Worm (Caenorhabditis elegans) whole organism, midembryonic: Measurements from ENCODE around the gene srj-29.

Source experiments
- T22C8.4 ChIP-seq: fragments of 200-800 bp; sonication (Bioruptor generic); IDR thresholded peaks from 2 replicates; pipeline ENCODE4 v1.3.6; 2022; ENCODE audit warnings: missing genetic modification characterization, missing compliant biosample characterization
- cog-1 ChIP-seq: sonication (generic microtip); optimal IDR thresholded peaks from 2 replicates; lab custom pipeline; 2016; ENCODE audit warnings: missing genetic modification characterization, missing compliant biosample characterization
- flt-1 ChIP-seq: fragments of 200-800 bp; sonication (Bioruptor generic); IDR thresholded peaks from 2 replicates; pipeline ENCODE4 v1.3.6; 2022; ENCODE audit warnings: missing genetic modification characterization, missing compliant biosample characterization
- klf-2 ChIP-seq: fragments of 200-800 bp; sonication (Bioruptor generic); conservative IDR thresholded peaks from 2 replicates; pipeline ENCODE4 v1.3.6; 2022; ENCODE audit warnings: missing genetic modification reagents, missing genetic modification characterization, missing compliant biosample characterization
- med-1 ChIP-seq: sonication (generic microtip); optimal IDR thresholded peaks from 2 replicates; lab custom pipeline; 2017; ENCODE audit warnings: missing genetic modification characterization, mild to moderate bottlenecking, missing compliant biosample characterization, antibody characterized with exemption, missing genetic modification reagents; ENCODE audit not compliant: insufficient read depth
- ref-1 ChIP-seq: fragments of 200-800 bp; sonication (Bioruptor generic); conservative IDR thresholded peaks from 2 replicates; pipeline ENCODE4 v1.3.6; 2022; ENCODE audit warnings: missing genetic modification reagents, missing genetic modification characterization, missing compliant biosample characterization
- tab-1 ChIP-seq: fragments of 200-800 bp; sonication (Bioruptor generic); IDR thresholded peaks from 2 replicates; pipeline ENCODE4 v1.3.6; 2022; ENCODE audit warnings: missing genetic modification characterization, missing compliant biosample characterization
- ztf-23 ChIP-seq: fragments of 200-800 bp; sonication (Bioruptor generic); IDR thresholded peaks from 2 replicates; pipeline ENCODE4 v1.3.6; 2022; ENCODE audit warnings: missing genetic modification reagents, missing genetic modification characterization, missing compliant biosample characterization
- ztf-29 ChIP-seq: fragments of 200-800 bp; sonication (Bioruptor generic); IDR thresholded peaks from 2 replicates; pipeline ENCODE4 v1.3.6; 2022; ENCODE audit warnings: missing genetic modification reagents, missing genetic modification characterization, missing compliant biosample characterization

srj-29 gene

ce11 chrV:16057010-16057463, 18.4 kb upstream of the srj-29 start, which contains the start of gene F14H3.5:
Gene F14H3.5, minus strand, starts transcription at chrV:16057060.
- TF ChIP-seq ztf-29 (GFP tag; lab: Robert Waterston, UW) (no peak), ztf-23 (no peak), cog-1 (no peak), ref-1 (no peak), tab-1 (GFP tag; lab: Robert Waterston, UW) (no peak), med-1 (GFP tag; lab: Kevin White, UChicago) (no peak), klf-2 (no peak), T22C8.4 (no peak), flt-1 (GFP tag; lab: Robert Waterston, UW) (no peak)

- TF ChIP-seq klf-2 (no peak), ref-1 (no peak), cog-1 (no peak), ztf-23 (no peak), ztf-29 (GFP tag; lab: Robert Waterston, UW) (no peak), T22C8.4 (no peak), flt-1 (GFP tag; lab: Robert Waterston, UW) (no peak), tab-1 (GFP tag; lab: Robert Waterston, UW) (no peak), med-1 (GFP tag; lab: Kevin White, UChicago) (no peak)
These were observed 16.6 kb upstream of the srj-29 start, which contains the start of gene F14H3.6 for ce11 chrV:16058872-16059271. Gene F14H3.6, minus strand, starts transcription at chrV:16058893.

- no peak for TF ChIP-seq ztf-23
- no peak for TF ChIP-seq ztf-29 (GFP tag; lab: Robert Waterston, UW)
- TF ChIP-seq tab-1 (GFP tag; lab: Robert Waterston, UW), result no peak
- no peak for TF ChIP-seq med-1 (GFP tag; lab: Kevin White, UChicago)
- no peak for TF ChIP-seq ref-1
- TF ChIP-seq cog-1, result no peak
- no peak for TF ChIP-seq klf-2
- TF ChIP-seq flt-1 (GFP tag; lab: Robert Waterston, UW), result no peak
- no peak for TF ChIP-seq T22C8.4
These were observed 15.3 kb upstream of the srj-29 start, which contains the start of gene F14H3.15 for ce11 chrV:16060135-16060534. Gene F14H3.15, minus strand, starts transcription at chrV:16060235.

- TF ChIP-seq ztf-29 (GFP tag; lab: Robert Waterston, UW), result no peak
- TF ChIP-seq klf-2, result no peak
- no peak for TF ChIP-seq flt-1 (GFP tag; lab: Robert Waterston, UW)
- no peak for TF ChIP-seq tab-1 (GFP tag; lab: Robert Waterston, UW)
- TF ChIP-seq ztf-23, result no peak
- TF ChIP-seq med-1 (GFP tag; lab: Kevin White, UChicago), result no peak
- no peak for TF ChIP-seq cog-1
- TF ChIP-seq ref-1, result no peak
- no peak for TF ChIP-seq T22C8.4
These were observed 13.5 kb upstream of the srj-29 start, which contains the start of gene fbxa-100 for ce11 chrV:16061993-16062392. Gene fbxa-100, minus strand, starts transcription at chrV:16062093.

- TF ChIP-seq ztf-23, result no peak
- no peak for TF ChIP-seq med-1 (GFP tag; lab: Kevin White, UChicago)
- no peak for TF ChIP-seq flt-1 (GFP tag; lab: Robert Waterston, UW)
- TF ChIP-seq ref-1, result no peak
- TF ChIP-seq klf-2, result no peak
- no peak for TF ChIP-seq T22C8.4
- TF ChIP-seq cog-1, result no peak
- no peak for TF ChIP-seq tab-1 (GFP tag; lab: Robert Waterston, UW)
- no peak for TF ChIP-seq ztf-29 (GFP tag; lab: Robert Waterston, UW)
These were observed 12.7 kb upstream of the srj-29 start, which contains the start of gene F14H3.14 for ce11 chrV:16062788-16063187. Gene F14H3.14, minus strand, starts transcription at chrV:16062888.

- TF ChIP-seq ref-1 (no peak), flt-1 (GFP tag; lab: Robert Waterston, UW) (no peak), klf-2 (no peak), tab-1 (GFP tag; lab: Robert Waterston, UW) (no peak), ztf-23 (no peak), ztf-29 (GFP tag; lab: Robert Waterston, UW) (no peak), cog-1 (no peak), T22C8.4 (no peak), med-1 (GFP tag; lab: Kevin White, UChicago) (no peak)
These were observed 6.5 kb upstream of the srj-29 start, which contains the start of gene cyp-35D1 for ce11 chrV:16068938-16069337. Gene cyp-35D1, plus strand, starts transcription at chrV:16069238.

- TF ChIP-seq klf-2, result no peak
- no peak for TF ChIP-seq ztf-23
- no peak for TF ChIP-seq flt-1 (GFP tag; lab: Robert Waterston, UW)
- TF ChIP-seq T22C8.4, result no peak
- no peak for TF ChIP-seq ztf-29 (GFP tag; lab: Robert Waterston, UW)
These were observed 4.3 kb upstream of the srj-29 start, which contains the start of gene nhr-176 for ce11 chrV:16071167-16071566. Gene nhr-176, plus strand, starts transcription at chrV:16071325.

- TF ChIP-seq klf-2 (no peak), T22C8.4 (no peak), flt-1 (GFP tag; lab: Robert Waterston, UW) (no peak), med-1 (GFP tag; lab: Kevin White, UChicago) (no peak), ztf-29 (GFP tag; lab: Robert Waterston, UW) (no peak), cog-1 (no peak), tab-1 (GFP tag; lab: Robert Waterston, UW) (no peak), ztf-23 (no peak), ref-1 (no peak)
These were observed 1.6 kb upstream of the srj-29 start, which contains the start of gene srj-10 for ce11 chrV:16073856-16074255. Gene srj-10, minus strand, starts transcription at chrV:16073956.

- no peak for TF ChIP-seq med-1 (GFP tag; lab: Kevin White, UChicago)
- TF ChIP-seq ztf-23, result no peak
- no peak for TF ChIP-seq cog-1
- TF ChIP-seq T22C8.4, result no peak
- TF ChIP-seq ref-1, result no peak
- TF ChIP-seq klf-2, result no peak
- TF ChIP-seq tab-1 (GFP tag; lab: Robert Waterston, UW), result no peak
- no peak for TF ChIP-seq ztf-29 (GFP tag; lab: Robert Waterston, UW)
- no peak for TF ChIP-seq flt-1 (GFP tag; lab: Robert Waterston, UW)
These were observed 4.6 kb downstream of the srj-29 start for ce11 chrV:16080039-16080438.

- TF ChIP-seq T22C8.4, result no peak
- no peak for TF ChIP-seq ztf-29 (GFP tag; lab: Robert Waterston, UW)
- no peak for TF ChIP-seq ztf-23
These were observed 5.2 kb downstream of the srj-29 start for ce11 chrV:16080678-16081077.
